Fruit fly (Drosophila melanogaster): ENCODE measurements around the gene Pde1c.

Pde1c gene

dm6 chr2L:11903335-11903734, 25.0 kb downstream of the Pde1c start:
- no peak for TF ChIP-seq fd59A (GFP tag; optimal IDR thresholded peaks at IDR 0.05)
- no peak for TF ChIP-seq Ets96B (tag; optimal IDR thresholded peaks at IDR 0.05)
- TF ChIP-seq dac (GFP tag; optimal IDR thresholded peaks at IDR 0.05) = no peak
- TF ChIP-seq CG32006 (GFP tag; optimal IDR thresholded peaks at IDR 0.05) = no peak
- TF ChIP-seq Lpt (GFP tag; optimal IDR thresholded peaks at IDR 0.05) = no peak
- no peak for TF ChIP-seq Ets21C (GFP tag; optimal IDR thresholded peaks at IDR 0.05)
- no peak for TF ChIP-seq Met (GFP tag; optimal IDR thresholded peaks at IDR 0.05)
- no peak for TF ChIP-seq salr (GFP tag; optimal IDR thresholded peaks at IDR 0.05)
- no peak for TF ChIP-seq CG1621 (tag; optimal IDR thresholded peaks at IDR 0.05)
- no peak for TF ChIP-seq fd85E (GFP tag; optimal IDR thresholded peaks at IDR 0.05)
- TF ChIP-seq dsx (GFP tag; optimal IDR thresholded peaks at IDR 0.05; ENCODE audit: poor library complexity, severe bottlenecking) = no peak
- TF ChIP-seq CG11762 (GFP tag; optimal IDR thresholded peaks at IDR 0.05; ENCODE audit: insufficient read depth) = no peak
- TF ChIP-seq fkh (GFP tag; optimal IDR thresholded peaks at IDR 0.05) = no peak
- TF ChIP-seq esn (GFP tag; optimal IDR thresholded peaks at IDR 0.05) = no peak
- no peak for TF ChIP-seq CG4318 (GFP tag; optimal IDR thresholded peaks at IDR 0.05)
- TF ChIP-seq vri (GFP tag; optimal IDR thresholded peaks at IDR 0.05) = no peak
- TF ChIP-seq OdsH (GFP tag; optimal IDR thresholded peaks at IDR 0.05) = no peak
- no peak for TF ChIP-seq CG34406 (GFP tag; optimal IDR thresholded peaks at IDR 0.05)
- no peak for TF ChIP-seq CG15336 (GFP tag; IDR thresholded peaks at IDR 0.05)

DNA sequence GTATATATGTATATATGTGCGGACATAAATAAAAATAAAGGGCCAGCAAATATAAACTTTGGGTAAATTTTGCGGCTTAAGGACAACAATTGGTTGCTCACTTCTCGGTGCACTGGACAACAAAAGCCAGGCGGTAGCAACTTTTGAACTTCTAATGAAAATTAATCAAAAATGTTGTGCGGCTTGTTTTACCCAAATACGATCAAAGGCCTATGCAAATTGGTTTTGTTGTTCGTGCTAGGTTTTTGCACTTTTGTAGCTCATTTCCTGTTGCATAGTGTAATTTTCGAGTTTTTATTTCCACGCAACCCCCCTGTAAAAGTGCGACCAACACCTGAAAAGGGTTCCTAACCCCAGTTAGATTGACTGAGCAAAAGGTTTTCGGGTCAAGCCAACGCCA, 25.9 kb downstream of the Pde1c start:
- TF ChIP-seq Eip93F (GFP tag; optimal IDR thresholded peaks at IDR 0.05) (no peak), CG8119 (GFP tag; IDR thresholded peaks at IDR 0.05) (no peak), salr (GFP tag; optimal IDR thresholded peaks at IDR 0.05) (no peak), svp (GFP tag) (peak; percentile 50), CG15336 (GFP tag; IDR thresholded peaks at IDR 0.05) (no peak), eg (GFP tag; IDR thresholded peaks at IDR 0.05) (0 out of 3 replicates have a peak, but pooled peaks have one; percentile 7), CG8319 (GFP tag; optimal IDR thresholded peaks at IDR 0.05) (no peak), CG11762 (GFP tag; optimal IDR thresholded peaks at IDR 0.05; ENCODE audit: insufficient read depth) (no peak), CG6808 (GFP tag; optimal IDR thresholded peaks at IDR 0.05) (no peak), net (GFP tag; optimal IDR thresholded peaks at IDR 0.05) (no peak), CG8632 (GFP tag; optimal IDR thresholded peaks at IDR 0.05) (no peak), dsx (GFP tag; optimal IDR thresholded peaks at IDR 0.05; ENCODE audit: poor library complexity, severe bottlenecking) (no peak), CG4318 (GFP tag; optimal IDR thresholded peaks at IDR 0.05) (no peak), Eip78C (GFP tag) (no peak), CG6276 (GFP tag; optimal IDR thresholded peaks at IDR 0.05) (no peak), Met (GFP tag; optimal IDR thresholded peaks at IDR 0.05) (no peak), Hr38 (GFP tag; optimal IDR thresholded peaks at IDR 0.05) (no peak), CG6163 (GFP tag; IDR thresholded peaks at IDR 0.05) (peak; percentile 54; the same call in 1 of the 3 replicates), Ets96B (tag; optimal IDR thresholded peaks at IDR 0.05) (no peak), topi (GFP tag; optimal IDR thresholded peaks at IDR 0.05) (no peak), Lpt (GFP tag; optimal IDR thresholded peaks at IDR 0.05) (no peak), spab (GFP tag; optimal IDR thresholded peaks at IDR 0.05) (no peak)

- no peak for TF ChIP-seq ss (GFP tag; optimal IDR thresholded peaks at IDR 0.05)
- no peak for TF ChIP-seq CG10631 (GFP tag; optimal IDR thresholded peaks at IDR 0.05)
- TF ChIP-seq vri (GFP tag; optimal IDR thresholded peaks at IDR 0.05) = no peak
- TF ChIP-seq CG6854 (GFP tag; optimal IDR thresholded peaks at IDR 0.05) = no peak
- TF ChIP-seq Met (GFP tag; optimal IDR thresholded peaks at IDR 0.05) = no peak
- no peak for TF ChIP-seq Sox14 (GFP tag; optimal IDR thresholded peaks at IDR 0.05)
- no peak for TF ChIP-seq CG10669 (GFP tag; optimal IDR thresholded peaks at IDR 0.05)
- TF ChIP-seq esn (GFP tag; optimal IDR thresholded peaks at IDR 0.05) = no peak
Measured at dm6 chr2L:11893269-11893668, 35.1 kb downstream of the Pde1c start.

Measured in whole organism, prepupa.